Fruit fly (Drosophila melanogaster): ENCODE results near the gene Setd3.

Setd3 gene

DNA sequence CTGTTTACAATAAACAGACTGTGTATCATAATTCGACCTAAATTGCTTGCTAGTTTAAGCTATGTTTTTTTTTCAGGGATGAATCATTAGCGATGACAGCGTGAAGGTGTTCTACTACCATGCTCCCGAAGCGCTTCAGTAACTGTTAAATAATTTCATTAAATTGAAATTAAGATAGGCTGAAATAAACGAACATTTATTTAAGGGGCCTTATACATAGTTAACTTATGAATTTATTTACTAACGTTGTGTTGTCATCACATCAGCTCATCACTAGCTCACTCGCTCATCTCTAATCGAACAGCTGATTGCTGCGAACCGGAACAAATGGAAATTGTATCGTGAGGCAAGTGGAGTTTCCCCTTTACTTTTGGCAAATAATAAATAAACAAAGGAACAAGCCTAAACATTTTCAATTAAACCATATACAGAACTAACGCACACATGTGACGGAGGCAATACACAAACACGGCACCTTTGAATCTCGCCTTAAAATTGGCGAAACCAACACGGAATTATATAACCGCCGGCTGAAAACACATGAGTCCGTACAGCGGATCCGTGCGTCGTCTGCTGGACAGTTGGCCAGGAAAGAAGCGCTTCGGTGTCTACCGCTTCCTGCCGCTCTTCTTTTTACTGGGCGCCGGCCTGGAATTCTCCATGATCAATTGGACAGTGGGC is 42.7 kb upstream of the Setd3 start, which contains the start of the genes cm, sloth1 and sloth2 (continued):
- TF ChIP-seq ems (GFP tag; optimal IDR thresholded peaks at IDR 0.05) (peak; percentile 80), CG13894 (tag; optimal IDR thresholded peaks at IDR 0.05) (peak; percentile 77), CG9797 (GFP tag; optimal IDR thresholded peaks at IDR 0.05) (peak; percentile 11), CG18764 (GFP tag; optimal IDR thresholded peaks at IDR 0.05) (peak; percentile 69), CG12942 (GFP tag; optimal IDR thresholded peaks at IDR 0.05) (peak; percentile 88), Bteb2 (GFP tag; optimal IDR thresholded peaks at IDR 0.05) (peak; percentile 87), gce (GFP tag; IDR thresholded peaks at IDR 0.05) (no peak), CG10565 (GFP tag; optimal IDR thresholded peaks at IDR 0.05) (no peak), fd3F (GFP tag; optimal IDR thresholded peaks at IDR 0.05) (peak; percentile 80), cato (GFP tag; optimal IDR thresholded peaks at IDR 0.05; ENCODE audit: borderline replicate concordance) (peak; percentile 74), h (optimal IDR thresholded peaks at IDR 0.05) (no peak), CG2712 (tag; optimal IDR thresholded peaks at IDR 0.05) (peak; percentile 87), CG15269 (tag; optimal IDR thresholded peaks at IDR 0.05) (peak; percentile 87), Elba2 (GFP tag; optimal IDR thresholded peaks at IDR 0.05) (peak; percentile 3), Med (GFP tag) (peak; percentile 98), lbe (GFP tag; optimal IDR thresholded peaks at IDR 0.05) (peak; percentile 57), trh (GFP tag; optimal IDR thresholded peaks at IDR 0.05) (peak; percentile 81), Sry-δ (GFP tag; optimal IDR thresholded peaks at IDR 0.05) (peak; percentile 96), sob (GFP tag; IDR thresholded peaks at IDR 0.05) (peak; percentile 92), CG7357 (GFP tag; IDR thresholded peaks at IDR 0.05) (peak; percentile 68; the same call in 1 of the 3 replicates), so (GFP tag; IDR thresholded peaks at IDR 0.05) (peak; percentile 59; the same call in 1 of the 3 replicates), CG10979 (tag; optimal IDR thresholded peaks at IDR 0.05) (peak; percentile 79), CG4328 (GFP tag; optimal IDR thresholded peaks at IDR 0.05) (peak; percentile 69), CG2129 (GFP tag; IDR thresholded peaks at IDR 0.05; ENCODE audit: partially characterized antibody) (peak; percentile 90), CG10366 (GFP tag; IDR thresholded peaks at IDR 0.05) (peak; percentile 85), Hr51 (GFP tag; optimal IDR thresholded peaks at IDR 0.05) (peak; percentile 83 to 93), aop (GFP tag; IDR thresholded peaks at IDR 0.05) (peak; percentile 71; the same call in 1 of the 2 replicates), tup (GFP tag; optimal IDR thresholded peaks at IDR 0.05) (peak; percentile 66), CG15011 (GFP tag; optimal IDR thresholded peaks at IDR 0.05) (peak; percentile 39), CG6254 (GFP tag; optimal IDR thresholded peaks at IDR 0.05) (peak; percentile 47), CG8281 (tag; optimal IDR thresholded peaks at IDR 0.05) (peak; percentile 51), Awh (GFP tag; IDR thresholded peaks at IDR 0.05) (peak; percentile 80), tio (GFP tag; optimal IDR thresholded peaks at IDR 0.05) (peak; percentile 81), CG2116 (GFP tag; optimal IDR thresholded peaks at IDR 0.05) (peak; percentile 92), CG2202 (tag; optimal IDR thresholded peaks at IDR 0.05) (peak; percentile 80), tna (GFP tag; IDR thresholded peaks at IDR 0.05; ENCODE audit: partially characterized antibody) (peak; percentile 35; the same call in 1 of the 2 replicates), CG11560 (tag; IDR thresholded peaks at IDR 0.05) (peak; percentile 52; the same call in 1 of the 3 replicates), dmrt99B (tag; optimal IDR thresholded peaks at IDR 0.05) (peak; percentile 80), CG13624 (GFP tag; optimal IDR thresholded peaks at IDR 0.05) (peak; percentile 83), CG17802 (tag; optimal IDR thresholded peaks at IDR 0.05) (peak; percentile 50), CG15696 (tag; optimal IDR thresholded peaks at IDR 0.05) (peak; percentile 87), CG10209 (GFP tag; optimal IDR thresholded peaks at IDR 0.05) (peak; percentile 71), B-H2 (GFP tag; optimal IDR thresholded peaks at IDR 0.05) (peak; percentile 84), gt (GFP tag; IDR thresholded peaks at IDR 0.05) (peak; percentile 72), CG42726 (GFP tag; IDR thresholded peaks at IDR 0.05; ENCODE audit: partially characterized antibody) (peak; percentile 64), CG16815 (GFP tag; optimal IDR thresholded peaks at IDR 0.05) (peak; percentile 74), ash1 (GFP tag; optimal IDR thresholded peaks at IDR 0.05) (no peak), psq (GFP tag; optimal IDR thresholded peaks at IDR 0.05) (peak; percentile 37), pzg (GFP tag; optimal IDR thresholded peaks at IDR 0.05) (peak; percentile 53)
